Worm (Caenorhabditis elegans) whole organism, late embryonic: ENCODE results near the gene str-83.

ENCODE experiments used
- ceh-14 ChIP-seq: sonication (generic microtip); optimal IDR thresholded peaks from 2 replicates; lab custom pipeline; 2016; ENCODE audit warnings: missing genotype, missing genetic modification characterization, missing compliant biosample characterization
- nhr-11 ChIP-seq: fragments of 150-350 bp; optimal IDR thresholded peaks from 2 replicates; lab custom pipeline; 2014; ENCODE audit warnings: missing biosample characterization, missing genetic modification characterization
- sdc-2 ChIP-seq: sonication (generic microtip); optimal IDR thresholded peaks from 2 replicates; lab custom pipeline; 2016; ENCODE audit warnings: missing genotype, missing genetic modification characterization, missing compliant biosample characterization
- tbx-2 ChIP-seq: sonication (generic microtip); optimal IDR thresholded peaks from 2 replicates; lab custom pipeline; 2016; ENCODE audit warnings: missing genetic modification characterization, missing compliant biosample characterization
- ttx-3 ChIP-seq: sonication (generic microtip); optimal IDR thresholded peaks from 2 replicates; lab custom pipeline; 2016; ENCODE audit warnings: missing genetic modification reagents, missing genetic modification characterization, missing compliant biosample characterization

ce11 chrV:4004577-4004976, 27.5 kb downstream of the str-83 start:
- no peak for TF ChIP-seq ceh-14 (tag; lab: Kevin White, UChicago)
- TF ChIP-seq sdc-2 (tag; lab: Kevin White, UChicago): no peak
- TF ChIP-seq nhr-11 (tag; lab: Kevin White, UChicago): no peak
- no peak for TF ChIP-seq ttx-3 (tag; lab: Kevin White, UChicago)
- TF ChIP-seq tbx-2 (tag; lab: Kevin White, UChicago): no peak
